Worm (Caenorhabditis elegans) whole organism, mixed stage, embryonic: Measurements from ENCODE around the gene cand-1.

ENCODE experiments used
- blmp-1 ChIP-seq: fragments of 150-350 bp; optimal IDR thresholded peaks from 2 replicates; lab custom pipeline; 2014; ENCODE audit warnings: missing biosample characterization, missing genetic modification characterization
- ceh-83 ChIP-seq: fragments of 200-800 bp; sonication (Bioruptor generic); optimal IDR thresholded peaks from 2 replicates; lab custom pipeline; 2018; ENCODE audit warnings: mild to moderate bottlenecking, missing genetic modification characterization, missing compliant biosample characterization
- drap-1 ChIP-seq: fragments of 200-800 bp; sonication (Bioruptor generic); optimal IDR thresholded peaks from 3 replicates; lab custom pipeline; 2018; ENCODE audit warnings: mild to moderate bottlenecking, missing genetic modification characterization, missing compliant biosample characterization
- elt-1 ChIP-seq: sonication (generic microtip); optimal IDR thresholded peaks from 2 replicates; lab custom pipeline; 2017; ENCODE audit warnings: missing genetic modification characterization, mild to moderate bottlenecking, missing compliant biosample characterization, antibody characterized with exemption, moderate library complexity, borderline replicate concordance; ENCODE audit not compliant: insufficient read depth
- lin-32 ChIP-seq: fragments of 200-800 bp; sonication (Bioruptor generic); optimal IDR thresholded peaks from 2 replicates; lab custom pipeline; 2018; ENCODE audit warnings: mild to moderate bottlenecking, missing genetic modification characterization, missing compliant biosample characterization
- mls-2 ChIP-seq: sonication (generic microtip); optimal IDR thresholded peaks from 2 replicates; lab custom pipeline; 2016; ENCODE audit warnings: mild to moderate bottlenecking, missing genetic modification characterization, moderate library complexity, missing compliant biosample characterization
- nhr-237 ChIP-seq: fragments of 150-350 bp; optimal IDR thresholded peaks from 2 replicates; lab custom pipeline; 2014; ENCODE audit warnings: missing biosample characterization, missing genetic modification characterization
- nhr-28 ChIP-seq: fragments of 150-350 bp; optimal IDR thresholded peaks from 2 replicates; lab custom pipeline; 2014; ENCODE audit warnings: missing biosample characterization, missing genetic modification characterization
- pha-4 ChIP-seq: fragments of 150-350 bp; optimal IDR thresholded peaks from 2 replicates; lab custom pipeline; 2018; ENCODE audit warnings: missing biosample characterization, missing genetic modification reagents, missing genetic modification characterization
- snpc-4 ChIP-seq: fragments of 150-350 bp; optimal IDR thresholded peaks from 2 replicates; lab custom pipeline; 2014; ENCODE audit warnings: missing biosample characterization, missing genetic modification characterization
- unc-62 ChIP-seq: fragments of 150-350 bp; optimal IDR thresholded peaks from 2 replicates; lab custom pipeline; 2014; ENCODE audit warnings: missing biosample characterization, missing genetic modification reagents, missing genetic modification characterization
- ztf-11 ChIP-seq: fragments of 150-350 bp; optimal IDR thresholded peaks from 2 replicates; lab custom pipeline; 2014; ENCODE audit warnings: missing biosample characterization, missing genetic modification characterization

- TF ChIP-seq blmp-1 (tag; lab: Kevin White, UChicago) = no peak
- no peak for TF ChIP-seq elt-1
- no peak for TF ChIP-seq nhr-28 (tag; lab: Kevin White, UChicago)
- no peak for TF ChIP-seq mls-2 (tag; lab: Kevin White, UChicago)
- TF ChIP-seq unc-62 (GFP tag; lab: Kevin White, UChicago) = no peak
- no peak for TF ChIP-seq snpc-4 (tag; lab: Kevin White, UChicago)
- no peak for TF ChIP-seq ceh-83
- TF ChIP-seq ztf-11 (tag; lab: Kevin White, UChicago) = no peak
- TF ChIP-seq nhr-237 (tag; lab: Kevin White, UChicago) = no peak
- TF ChIP-seq lin-32 (GFP tag; lab: Kevin White, UChicago) = no peak
- no peak for TF ChIP-seq pha-4 (tag; lab: Kevin White, UChicago)
- no peak for TF ChIP-seq drap-1 (GFP tag; lab: Kevin White, UChicago)
Measured at ce11 chrV:16842941-16843340, 40.3 kb downstream of the cand-1 start, which contains the start of gene clec-25.
